Fruit fly (Drosophila melanogaster): ENCODE data around the gene Fkbp39.

Gene Fkbp39

dm6 chr3R:15371833-15372232 lies 38.9 kb upstream of the Fkbp39 start, which contains the start of the genes Ccm3 and CG6136 (continued):
- TF ChIP-seq E2f1 (GFP tag; IDR thresholded peaks at IDR 0.05) (peak; percentile 56; the same call in 1 of the 2 replicates), CG11456 (GFP tag; IDR thresholded peaks at IDR 0.05) (peak; percentile 74; the same call in 1 of the 3 replicates), sens (GFP tag) (peak; percentile 68), CG4404 (GFP tag; IDR thresholded peaks at IDR 0.05) (peak; percentile 25; the same call in 1 of the 2 replicates), CG18619 (GFP tag; optimal IDR thresholded peaks at IDR 0.05) (peak; percentile 11), grau (tag; optimal IDR thresholded peaks at IDR 0.05) (peak; percentile 54), inv (GFP tag; IDR thresholded peaks at IDR 0.05; ENCODE audit: partially characterized antibody) (peak; percentile 81), Trl (optimal IDR thresholded peaks at IDR 0.05) (no peak), Trl (GFP tag; optimal IDR thresholded peaks at IDR 0.05) (peak; percentile 63), dpn (GFP tag; optimal IDR thresholded peaks at IDR 0.05) (peak; percentile 54 to 55), CG13287 (GFP tag; IDR thresholded peaks at IDR 0.05; ENCODE audit: partially characterized antibody) (peak; percentile 95), dan (GFP tag; IDR thresholded peaks at IDR 0.05) (no peak), Myb (GFP tag; optimal IDR thresholded peaks at IDR 0.05) (peak; percentile 64), HLH54F (GFP tag; optimal IDR thresholded peaks at IDR 0.05) (peak; percentile 35), odd (GFP tag; optimal IDR thresholded peaks at IDR 0.05) (peak; percentile 13), CG30020 (tag; optimal IDR thresholded peaks at IDR 0.05) (peak; percentile 19), abd-A (tag; optimal IDR thresholded peaks at IDR 0.05) (no peak), Scr (GFP tag; IDR thresholded peaks at IDR 0.05; ENCODE audit: partially characterized antibody) (peak; percentile 91), Hmr (GFP tag; optimal IDR thresholded peaks at IDR 0.05) (peak; percentile 69), tna (GFP tag; IDR thresholded peaks at IDR 0.05; ENCODE audit: partially characterized antibody) (peak; percentile 89), CG10959 (GFP tag; IDR thresholded peaks at IDR 0.05) (0 out of 2 replicates have a peak, but pooled peaks have one; percentile 29), CG10565 (GFP tag; optimal IDR thresholded peaks at IDR 0.05) (no peak), CG14014 (GFP tag; IDR thresholded peaks at IDR 0.05) (peak; percentile 65; the same call in 1 of the 2 replicates), CG2129 (GFP tag; IDR thresholded peaks at IDR 0.05; ENCODE audit: partially characterized antibody) (peak; percentile 77), CG9437 (GFP tag; optimal IDR thresholded peaks at IDR 0.05) (peak; percentile 40), CG34422 (GFP tag; IDR thresholded peaks at IDR 0.05) (peak; percentile 64; the same call in 1 of the 3 replicates), CG3995 (GFP tag; optimal IDR thresholded peaks at IDR 0.05) (peak; percentile 62), crol (GFP tag; IDR thresholded peaks at IDR 0.05) (no peak), CG17328 (GFP tag; IDR thresholded peaks at IDR 0.05) (peak; percentile 46), C15 (GFP tag; IDR thresholded peaks at IDR 0.05) (no peak), pho (GFP tag; optimal IDR thresholded peaks at IDR 0.05) (peak; percentile 37), nom (GFP tag; optimal IDR thresholded peaks at IDR 0.05) (peak; percentile 1), Deaf1 (tag; optimal IDR thresholded peaks at IDR 0.05) (peak; percentile 50), Dref (GFP tag; IDR thresholded peaks at IDR 0.05) (peak; percentile 97), mam (GFP tag; optimal IDR thresholded peaks at IDR 0.05) (peak; percentile 30), oc (tag; optimal IDR thresholded peaks at IDR 0.05) (no peak), peb (GFP tag; IDR thresholded peaks at IDR 0.05) (no peak), mld (GFP tag; IDR thresholded peaks at IDR 0.05; ENCODE audit: partially characterized antibody) (peak; percentile 87), CG10321 (GFP tag; IDR thresholded peaks at IDR 0.05) (peak; percentile 75), gem (tag; optimal IDR thresholded peaks at IDR 0.05) (no peak), da (GFP tag; optimal IDR thresholded peaks at IDR 0.05) (no peak), Mes4 (GFP tag; optimal IDR thresholded peaks at IDR 0.05) (no peak), H2.0 (GFP tag; IDR thresholded peaks at IDR 0.05) (peak; percentile 24), Dll (GFP tag; IDR thresholded peaks at IDR 0.05; ENCODE audit: partially characterized antibody) (peak; percentile 91), CG14710 (tag; optimal IDR thresholded peaks at IDR 0.05) (peak; percentile 38), Meics (GFP tag; optimal IDR thresholded peaks at IDR 0.05) (peak; percentile 45)

Measured in whole organism, embryonic.